Fruit fly (Drosophila melanogaster) whole organism, pupa: ENCODE results near the gene Nt5b.

Experiments used
- CG10348 ChIP-seq: fragments of 200-800 bp; sonication (Bioruptor generic); IDR thresholded peaks from 2 replicates; pipeline ENCODE4 v1.3.6; 2022; ENCODE audit warnings: missing biosample characterization, missing genetic modification characterization
- CG15710 ChIP-seq: fragments of 200-800 bp; sonication (Bioruptor generic); optimal IDR thresholded peaks from 2 replicates; lab custom pipeline; 2018; ENCODE audit warnings: missing biosample characterization, mild to moderate bottlenecking, missing genetic modification characterization, moderate library complexity
- CG17806 ChIP-seq: fragments of 200-800 bp; sonication (Bioruptor generic); optimal IDR thresholded peaks from 2 replicates; lab custom pipeline; 2018; ENCODE audit warnings: missing biosample characterization, mild to moderate bottlenecking, missing genetic modification characterization, moderate library complexity
- CG32121 ChIP-seq: fragments of 200-800 bp; sonication (Bioruptor generic); IDR thresholded peaks from 2 replicates; pipeline ENCODE4 v1.3.6; 2022; ENCODE audit warnings: missing biosample characterization, missing genetic modification characterization
- CG34367 ChIP-seq: fragments of 200-800 bp; sonication (Bioruptor generic); optimal IDR thresholded peaks from 2 replicates; lab custom pipeline; 2018; ENCODE audit warnings: missing biosample characterization, mild to moderate bottlenecking, missing genetic modification characterization
- CG8301 ChIP-seq: fragments of 200-800 bp; sonication (Bioruptor generic); optimal IDR thresholded peaks from 2 replicates; lab custom pipeline; 2018; ENCODE audit warnings: missing biosample characterization, mild to moderate bottlenecking, missing genetic modification characterization
- EcR ChIP-seq: fragments of 200-800 bp; sonication (Bioruptor generic); optimal IDR thresholded peaks from 3 replicates; lab custom pipeline; 2019; ENCODE audit warnings: missing biosample characterization, missing genetic modification characterization, mild to moderate bottlenecking, moderate library complexity, missing genetic modification reagents
- Ets98B ChIP-seq: fragments of 200-800 bp; sonication (Bioruptor generic); IDR thresholded peaks from 2 replicates; pipeline ENCODE4 v1.3.6; 2022; ENCODE audit warnings: missing biosample characterization, missing genetic modification characterization
- Pif1B ChIP-seq: fragments of 200-800 bp; sonication (Bioruptor generic); optimal IDR thresholded peaks from 3 replicates; lab custom pipeline; 2016; ENCODE audit warnings: missing biosample characterization, missing genetic modification characterization
- fd96Ca ChIP-seq: fragments of 200-800 bp; sonication (Bioruptor generic); IDR thresholded peaks from 3 replicates; pipeline ENCODE4 v1.3.6; 2022; ENCODE audit warnings: missing biosample characterization, missing genetic modification characterization
- gl ChIP-seq: fragments of 200-800 bp; sonication (Bioruptor generic); optimal IDR thresholded peaks from 2 replicates; lab custom pipeline; 2018; ENCODE audit warnings: missing biosample characterization, mild to moderate bottlenecking, missing genetic modification characterization

DNA sequence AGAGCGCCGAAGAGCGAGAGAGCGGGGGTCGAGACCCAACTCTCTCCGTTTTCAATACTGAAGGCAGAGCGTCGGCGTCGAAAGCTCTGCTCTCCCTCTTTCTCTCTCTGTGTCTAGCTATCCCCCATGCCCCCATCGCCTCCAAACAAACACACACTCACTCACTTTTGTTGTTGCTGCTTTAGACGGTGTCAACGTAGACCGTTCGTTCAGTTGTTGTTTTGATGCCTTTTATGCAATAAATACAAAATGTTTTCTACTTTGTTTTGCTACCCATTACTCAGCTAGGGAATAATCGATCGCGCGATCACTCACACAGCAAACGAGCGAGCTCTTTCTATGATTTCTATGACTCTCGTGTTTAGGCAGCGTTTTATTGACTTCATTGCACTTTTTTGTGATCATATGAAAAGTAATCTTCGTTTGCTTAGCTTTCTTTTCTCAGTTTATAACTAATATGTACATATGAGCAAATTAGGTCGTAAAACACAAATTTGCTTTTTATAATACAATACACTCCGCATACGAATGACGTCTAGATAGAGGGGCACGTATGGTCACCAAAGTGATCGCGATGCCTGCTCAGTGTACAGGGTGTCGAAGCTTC, 5.2 kb downstream of the Nt5b start:
- TF ChIP-seq fd96Ca (GFP tag; lab: Robert Waterston, UW) (no peak; the same call in 2 of the 3 replicates), Pif1B (GFP tag; lab: Kevin White, UChicago) (no peak), Ets98B (GFP tag; lab: Robert Waterston, UW) (no peak; the same call in 1 of the 2 replicates), EcR (peak; percentile 35), CG17806 (tag; lab: Kevin White, UChicago) (no peak), CG34367 (tag; lab: Kevin White, UChicago) (no peak), gl (tag; lab: Kevin White, UChicago) (peak; percentile 6), CG15710 (tag; lab: Kevin White, UChicago) (peak; percentile 13), CG32121 (GFP tag; lab: Robert Waterston, UW) (0 out of 2 replicates have a peak, but pooled peaks have one; percentile 8), CG8301 (tag; lab: Kevin White, UChicago) (peak; percentile 51), CG10348 (no peak)
